Worm (Caenorhabditis elegans) whole organism, young adult: ENCODE measurements around the gene C47D12.2.

Experiments
- B0019.2 ChIP-seq: fragments of 200-800 bp; sonication (Bioruptor generic); conservative IDR thresholded peaks from 2 replicates; pipeline ENCODE4 v1.3.6; 2022; ENCODE audit warnings: missing genetic modification reagents, missing genetic modification characterization, missing compliant biosample characterization
- B0336.3 ChIP-seq: fragments of 200-800 bp; sonication (Bioruptor generic); IDR thresholded peaks from 2 replicates; pipeline ENCODE4 v1.3.6; 2022; ENCODE audit warnings: missing genetic modification characterization, missing compliant biosample characterization
- F22D6.2 ChIP-seq: sonication (generic microtip); optimal IDR thresholded peaks from 2 replicates; lab custom pipeline; 2016; ENCODE audit warnings: mild to moderate bottlenecking, missing genetic modification characterization, missing compliant biosample characterization
- F23B12.7 ChIP-seq: sonication (generic microtip); optimal IDR thresholded peaks from 2 replicates; lab custom pipeline; 2017; ENCODE audit warnings: missing genetic modification characterization, mild to moderate bottlenecking, missing compliant biosample characterization, antibody characterized with exemption, moderate library complexity; ENCODE audit not compliant: insufficient read depth
- F33H1.4 ChIP-seq: fragments of 200-800 bp; sonication (Bioruptor generic); IDR thresholded peaks from 2 replicates; pipeline ENCODE4 v1.3.6; 2022; ENCODE audit warnings: missing genetic modification reagents, missing genetic modification characterization, missing compliant biosample characterization
- F39B2.1 ChIP-seq: fragments of 200-800 bp; sonication (Bioruptor generic); IDR thresholded peaks from 2 replicates; pipeline ENCODE4 v1.3.6; 2022; ENCODE audit warnings: missing genetic modification reagents, missing genetic modification characterization, missing compliant biosample characterization
- F57A8.1 ChIP-seq: fragments of 200-800 bp; sonication (Bioruptor generic); optimal IDR thresholded peaks from 2 replicates; lab custom pipeline; 2018; ENCODE audit warnings: mild to moderate bottlenecking, missing genetic modification characterization, moderate library complexity, missing compliant biosample characterization
- T07F8.4 ChIP-seq: sonication (generic microtip); optimal IDR thresholded peaks from 2 replicates; lab custom pipeline; 2016; ENCODE audit warnings: mild to moderate bottlenecking, missing genetic modification characterization, moderate library complexity, missing compliant biosample characterization
- Y53F4B.3 ChIP-seq: fragments of 200-800 bp; sonication (Bioruptor generic); IDR thresholded peaks from 2 replicates; pipeline ENCODE4 v1.3.6; 2022; ENCODE audit warnings: missing genetic modification reagents, missing genetic modification characterization, missing compliant biosample characterization
- atf-7 ChIP-seq: sonication (generic microtip); optimal IDR thresholded peaks from 2 replicates; lab custom pipeline; 2017; ENCODE audit warnings: mild to moderate bottlenecking, missing genetic modification characterization, missing compliant biosample characterization
- ccch-3 ChIP-seq: fragments of 200-800 bp; sonication (Bioruptor generic); optimal IDR thresholded peaks from 2 replicates; lab custom pipeline; 2018; ENCODE audit warnings: mild to moderate bottlenecking, missing genetic modification characterization, missing compliant biosample characterization
- cebp-1 ChIP-seq, 2 experiments: fragments of 200-800 bp in 1 of 2; sonication (Bioruptor generic) in 1 of 2; sonication (generic microtip) in 1 of 2; IDR thresholded peaks in 1 of 2; optimal IDR thresholded peaks in 1 of 2; 2 replicates each; pipeline versions ENCODE4 v1.3.6 to Lab custom; 2017 to 2022; ENCODE audit warnings: missing compliant biosample characterization in 2 of 2, missing genetic modification characterization in 2 of 2, mild to moderate bottlenecking in 1 of 2, missing genetic modification reagents in 1 of 2, moderate library complexity in 1 of 2
- efl-1 ChIP-seq: fragments of 150-350 bp; optimal IDR thresholded peaks from 2 replicates; lab custom pipeline; 2014; ENCODE audit warnings: missing biosample characterization, missing genetic modification reagents, missing genetic modification characterization
- ets-4 ChIP-seq: fragments of 200-800 bp; sonication (Bioruptor generic); optimal IDR thresholded peaks from 2 replicates; lab custom pipeline; 2018; ENCODE audit warnings: mild to moderate bottlenecking, missing genetic modification characterization, missing compliant biosample characterization
- let-526 ChIP-seq: fragments of 200-800 bp; sonication (Bioruptor generic); IDR thresholded peaks from 2 replicates; pipeline ENCODE4 v1.3.6; 2022; ENCODE audit warnings: missing genetic modification reagents, missing genetic modification characterization, missing compliant biosample characterization
- lin-54 ChIP-seq: fragments of 200-800 bp; sonication (Bioruptor generic); optimal IDR thresholded peaks from 2 replicates; lab custom pipeline; 2018; ENCODE audit warnings: mild to moderate bottlenecking, missing genetic modification characterization, missing compliant biosample characterization
- lsl-1 ChIP-seq: fragments of 200-800 bp; sonication (Bioruptor generic); optimal IDR thresholded peaks from 2 replicates; lab custom pipeline; 2018; ENCODE audit warnings: mild to moderate bottlenecking, missing genetic modification characterization, moderate library complexity, missing compliant biosample characterization
- madf-6 ChIP-seq: fragments of 200-800 bp; sonication (Bioruptor generic); IDR thresholded peaks from 2 replicates; pipeline ENCODE4 v1.3.6; 2022; ENCODE audit warnings: missing genetic modification reagents, missing genetic modification characterization, missing compliant biosample characterization
- madf-8 ChIP-seq: fragments of 200-800 bp; sonication (Bioruptor generic); conservative IDR thresholded peaks from 2 replicates; pipeline ENCODE4 v1.3.6; 2022; ENCODE audit warnings: missing genetic modification reagents, missing genetic modification characterization, missing compliant biosample characterization
- nfya-1 ChIP-seq: sonication (generic microtip); optimal IDR thresholded peaks from 2 replicates; lab custom pipeline; 2017; ENCODE audit warnings: antibody characterized with exemption, missing compliant biosample characterization, missing genetic modification characterization, borderline replicate concordance; ENCODE audit not compliant: insufficient read depth
- nfya-2 ChIP-seq: fragments of 200-800 bp; sonication (Bioruptor generic); IDR thresholded peaks from 2 replicates; pipeline ENCODE4 v1.3.6; 2022; ENCODE audit warnings: missing genetic modification reagents, missing genetic modification characterization, missing compliant biosample characterization
- nhr-179 ChIP-seq: sonication (generic microtip); optimal IDR thresholded peaks from 2 replicates; lab custom pipeline; 2016; ENCODE audit warnings: mild to moderate bottlenecking, missing genetic modification characterization, missing compliant biosample characterization
- nhr-27 ChIP-seq: fragments of 200-800 bp; sonication (Bioruptor generic); optimal IDR thresholded peaks from 2 replicates; lab custom pipeline; 2018; ENCODE audit warnings: mild to moderate bottlenecking, missing genetic modification characterization, moderate library complexity, missing compliant biosample characterization
- nhr-80 ChIP-seq: sonication (generic microtip); optimal IDR thresholded peaks from 2 replicates; lab custom pipeline; 2016; ENCODE audit warnings: missing genetic modification characterization, missing compliant biosample characterization
- sdz-38 ChIP-seq: sonication (generic microtip); optimal IDR thresholded peaks from 2 replicates; lab custom pipeline; 2016; ENCODE audit warnings: missing genotype, missing genetic modification characterization, missing compliant biosample characterization
- snpc-3.4 ChIP-seq: sonication (generic microtip); optimal IDR thresholded peaks from 2 replicates; lab custom pipeline; 2017; ENCODE audit warnings: missing genetic modification characterization, mild to moderate bottlenecking, missing compliant biosample characterization, antibody characterized with exemption, moderate library complexity, missing genotype, missing genetic modification reagents
- snpc-4 ChIP-seq, 5 experiments: fragments of 150-350 bp in 1 of 5; sonication (generic microtip) in 4 of 5; optimal IDR thresholded peaks; 2 replicates each; lab custom pipeline; 2014 to 2018; ENCODE audit warnings: missing genetic modification characterization in 5 of 5, missing biosample characterization in 3 of 5, antibody characterized with exemption in 2 of 5, mild to moderate bottlenecking in 2 of 5, missing compliant biosample characterization in 2 of 5, missing genotype in 2 of 5, moderate library complexity in 2 of 5, missing genetic modification reagents in 1 of 5
- unc-130 ChIP-seq: sonication (generic microtip); optimal IDR thresholded peaks from 2 replicates; lab custom pipeline; 2016; ENCODE audit warnings: missing genetic modification reagents, missing genetic modification characterization, missing compliant biosample characterization
- unc-62 ChIP-seq: fragments of 150-350 bp; optimal IDR thresholded peaks from 2 replicates; lab custom pipeline; 2014; ENCODE audit warnings: missing biosample characterization, missing genetic modification reagents, missing genetic modification characterization
- xnd-1 ChIP-seq: sonication (generic microtip); optimal IDR thresholded peaks from 2 replicates; lab custom pipeline; 2016; ENCODE audit warnings: missing genotype, missing genetic modification reagents, missing genetic modification characterization, missing compliant biosample characterization
- ztf-18 ChIP-seq: sonication (generic microtip); optimal IDR thresholded peaks from 2 replicates; lab custom pipeline; 2016; ENCODE audit warnings: missing genotype, mild to moderate bottlenecking, missing genetic modification characterization, missing compliant biosample characterization
- ztf-26 ChIP-seq: sonication (generic microtip); optimal IDR thresholded peaks from 2 replicates; lab custom pipeline; 2017; ENCODE audit warnings: missing genetic modification characterization, missing compliant biosample characterization
- ztf-28 ChIP-seq: fragments of 200-800 bp; sonication (Bioruptor generic); IDR thresholded peaks from 2 replicates; pipeline ENCODE4 v1.3.6; 2022; ENCODE audit warnings: missing genetic modification reagents, missing genetic modification characterization, missing compliant biosample characterization
- ztf-6 ChIP-seq: fragments of 200-800 bp; sonication (Bioruptor generic); IDR thresholded peaks from 2 replicates; pipeline ENCODE4 v1.3.6; 2022; ENCODE audit warnings: missing genetic modification reagents, missing genetic modification characterization, missing compliant biosample characterization

Gene C47D12.2

DNA sequence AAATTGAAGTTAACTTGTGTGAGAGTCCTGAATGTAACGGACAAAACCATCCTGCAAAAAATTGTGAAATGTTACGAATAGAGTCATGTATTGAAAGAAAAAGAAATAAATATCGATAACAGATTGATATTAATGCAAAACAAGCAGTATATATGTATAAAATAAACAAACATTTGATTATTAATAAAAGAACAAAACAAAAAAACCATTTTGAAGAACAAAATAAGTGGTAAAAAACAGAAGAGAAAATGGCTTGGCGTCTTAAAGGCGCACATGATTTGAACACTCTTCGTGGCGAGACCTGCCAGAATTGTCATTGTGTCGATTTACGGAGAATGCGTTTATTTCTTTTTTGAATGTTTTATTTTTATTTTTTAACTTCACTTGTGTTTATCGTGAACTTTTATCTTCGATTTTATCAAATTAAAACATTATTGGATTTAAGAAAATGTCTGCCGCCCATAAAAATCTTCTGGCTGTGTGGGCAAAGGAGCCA, 23.4 kb upstream of the C47D12.2 start, which contains the start of the genes rad-23 and rpn-12 (continued):
- TF ChIP-seq atf-7 (tag; lab: Kevin White, UChicago) (no peak), F23B12.7 (tag; lab: Kevin White, UChicago) (peak; percentile 4), lin-54 (peak; percentile 33), unc-62 (GFP tag; lab: Kevin White, UChicago) (no peak), nfya-2 (no peak), ztf-28 (no peak), nhr-80 (tag; lab: Kevin White, UChicago) (peak; percentile 18), F33H1.4 (peak; percentile 83), let-526 (GFP tag; lab: Robert Waterston, UW) (no peak), ets-4 (GFP tag; lab: Kevin White, UChicago) (no peak)

DNA sequence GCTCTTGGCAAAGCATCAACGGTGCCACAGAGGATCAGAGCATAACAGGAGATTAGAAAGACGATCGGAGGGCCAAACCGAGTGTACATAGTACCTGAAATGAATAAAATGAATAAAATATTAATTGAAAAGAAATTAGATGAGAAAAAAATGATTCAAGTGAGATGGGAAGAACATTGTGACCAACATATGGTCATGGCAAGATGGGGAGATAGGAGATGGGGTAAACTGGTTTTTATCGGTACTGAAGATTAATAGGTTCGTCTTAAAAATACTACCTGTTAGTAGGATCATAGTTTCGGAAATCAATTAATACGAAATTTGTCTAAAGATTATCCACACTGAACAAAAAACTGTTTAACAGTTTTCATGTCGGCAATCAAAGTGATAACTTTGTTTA, 19.0 kb upstream of the C47D12.2 start, which contains the start of gene nep-1:
TSS of gene nep-1 (minus strand) at position 101 of the 400 bp plus-strand sequence.
- no peak for TF ChIP-seq snpc-4 (GFP tag; optimal IDR thresholded peaks at IDR 0.05; lab: Kevin White, UChicago)
- no peak for TF ChIP-seq snpc-4 (tag; optimal IDR thresholded peaks at IDR 0.05; lab: Kevin White, UChicago)
- no peak for TF ChIP-seq nhr-179 (tag; lab: Kevin White, UChicago)
- TF ChIP-seq ztf-6 (GFP tag; lab: Robert Waterston, UW), result no peak
- no peak for TF ChIP-seq nhr-27 (tag; lab: Kevin White, UChicago)
- TF ChIP-seq unc-130 (GFP tag; lab: Kevin White, UChicago), result no peak
- TF ChIP-seq xnd-1 (tag; lab: Kevin White, UChicago), result no peak
- no peak for TF ChIP-seq F39B2.1 (GFP tag; lab: Robert Waterston, UW)
- no peak for TF ChIP-seq sdz-38 (tag; lab: Kevin White, UChicago)
- no peak for TF ChIP-seq ztf-18 (tag; lab: Kevin White, UChicago)
- no peak for TF ChIP-seq ccch-3 (GFP tag; lab: Kevin White, UChicago)
- no peak for TF ChIP-seq ets-4 (GFP tag; lab: Kevin White, UChicago)
- no peak for TF ChIP-seq B0336.3 (GFP tag; lab: Robert Waterston, UW)
- TF ChIP-seq, all 124 proteins: peak for 0

- TF ChIP-seq madf-6 (GFP tag; lab: Robert Waterston, UW) (peak; percentile 74), F22D6.2 (tag; lab: Kevin White, UChicago) (no peak), efl-1 (GFP tag; lab: Kevin White, UChicago) (peak; percentile 70), madf-8 (GFP tag; lab: Robert Waterston, UW) (peak; percentile 55), nfya-1 (tag; lab: Kevin White, UChicago) (no peak)
Measured at ce11 chrII:11658854-11659253, 17.3 kb upstream of the C47D12.2 start.

DNA sequence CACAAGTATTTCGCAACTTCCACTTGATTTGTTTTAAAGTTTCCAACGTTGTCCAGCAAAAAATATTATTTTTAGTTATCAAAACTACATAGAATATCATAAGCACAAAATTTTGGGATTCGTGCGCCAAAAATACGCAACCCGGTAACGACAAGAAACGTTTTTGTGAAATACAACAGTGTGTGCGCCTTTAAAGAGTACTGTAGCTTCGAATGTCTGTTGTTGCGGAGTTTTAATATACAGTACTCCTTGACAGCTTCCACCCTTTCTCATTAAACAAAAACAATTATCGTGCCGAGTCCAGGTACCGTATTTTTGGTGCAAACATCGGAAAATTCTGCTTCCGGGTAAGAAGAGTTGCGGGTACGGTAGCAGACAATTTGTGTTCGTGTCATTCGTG, 4.1 kb downstream of the C47D12.2 start:
- no peak for TF ChIP-seq ztf-28
- TF ChIP-seq xnd-1 (tag; lab: Kevin White, UChicago), result peak; percentile 12
- TF ChIP-seq snpc-3.4 (tag; lab: Kevin White, UChicago), result no peak
- TF ChIP-seq T07F8.4, result no peak
- TF ChIP-seq ztf-26 (tag; lab: Kevin White, UChicago), result no peak
- peak; percentile 91 for TF ChIP-seq lsl-1 (GFP tag; lab: Kevin White, UChicago)
- no peak for TF ChIP-seq ccch-3 (GFP tag; lab: Kevin White, UChicago)
- TF ChIP-seq F57A8.1 (GFP tag; lab: Kevin White, UChicago), result no peak
- TF ChIP-seq B0019.2 (GFP tag; lab: Robert Waterston, UW), result peak; percentile 63; the same call in 1 of the 2 replicates
- no peak for TF ChIP-seq Y53F4B.3 (GFP tag; lab: Robert Waterston, UW)
- TF ChIP-seq madf-6 (GFP tag; lab: Robert Waterston, UW), result peak; percentile 42; the same call in 1 of the 2 replicates
- TF ChIP-seq cebp-1 (GFP tag; IDR thresholded peaks at IDR 0.05; lab: Robert Waterston, UW), result no peak
- TF ChIP-seq cebp-1 (tag; optimal IDR thresholded peaks at IDR 0.05; lab: Kevin White, UChicago), result peak; percentile 69
